Fruit fly (Drosophila melanogaster): ENCODE data around the gene Vha26.
A peak's percentile ranks its signal among the peaks of the same experiment; 100 is the strongest.

Vha26 gene

DNA sequence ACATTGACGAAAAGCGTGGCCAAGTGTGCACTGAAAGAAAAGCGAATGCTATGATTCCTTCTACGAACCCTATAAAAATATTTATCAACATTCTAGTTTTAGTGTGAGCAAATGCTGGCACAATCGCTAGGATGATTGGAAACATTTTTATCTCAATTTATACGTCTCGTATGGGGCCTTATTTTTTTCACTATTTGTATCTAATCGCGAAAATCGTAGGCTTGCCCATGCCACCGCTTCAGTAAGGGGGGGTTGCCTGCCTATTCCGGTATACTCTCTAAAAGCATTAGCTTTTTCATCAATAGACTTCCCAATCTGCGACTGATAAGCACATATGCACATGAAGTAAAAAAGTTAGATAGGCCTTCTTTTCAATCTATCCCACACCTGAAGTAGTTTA is 25.9 kb upstream of the Vha26 start (continued):
- TF ChIP-seq inv (GFP tag; IDR thresholded peaks at IDR 0.05; ENCODE audit: partially characterized antibody) = no peak
- no peak for TF ChIP-seq lov (optimal IDR thresholded peaks at IDR 0.05)
- peak; percentile 66; the same call in 1 of the 3 replicates for TF ChIP-seq lov (GFP tag; IDR thresholded peaks at IDR 0.05)
- TF ChIP-seq da (GFP tag; optimal IDR thresholded peaks at IDR 0.05) = peak; percentile 12
- no peak for TF ChIP-seq lola (GFP tag; optimal IDR thresholded peaks at IDR 0.05)
- peak; percentile 40 for TF ChIP-seq MTF-1 (GFP tag; optimal IDR thresholded peaks at IDR 0.05; ENCODE audit: borderline replicate concordance)
- TF ChIP-seq PHDP (tag; optimal IDR thresholded peaks at IDR 0.05) = peak; percentile 76
- TF ChIP-seq rib (GFP tag; IDR thresholded peaks at IDR 0.05) = peak; percentile 79
- no peak for TF ChIP-seq CkIIα-i1 (GFP tag; IDR thresholded peaks at IDR 0.05)
- TF ChIP-seq ash1 (GFP tag; optimal IDR thresholded peaks at IDR 0.05) = no peak
- no peak for TF ChIP-seq Lpt (GFP tag; optimal IDR thresholded peaks at IDR 0.05)
- peak; percentile 74 for TF ChIP-seq Hr3 (GFP tag; optimal IDR thresholded peaks at IDR 0.05)
- peak; percentile 55; the same call in 1 of the 3 replicates for TF ChIP-seq CG11560 (tag; IDR thresholded peaks at IDR 0.05)
- peak; percentile 89 for TF ChIP-seq CG32532 (GFP tag; IDR thresholded peaks at IDR 0.05)
- TF ChIP-seq Mes4 (GFP tag; optimal IDR thresholded peaks at IDR 0.05) = peak; percentile 49
- TF ChIP-seq stc (GFP tag; IDR thresholded peaks at IDR 0.05) = peak; percentile 84
- TF ChIP-seq dysf (GFP tag; IDR thresholded peaks at IDR 0.05) = peak; percentile 91
- peak; percentile 80 for TF ChIP-seq HHEX (GFP tag; optimal IDR thresholded peaks at IDR 0.05)
- peak; percentile 74 for TF ChIP-seq fd96Cb (tag; optimal IDR thresholded peaks at IDR 0.05)
- peak; percentile 79 for TF ChIP-seq Dek (tag; optimal IDR thresholded peaks at IDR 0.05)
- TF ChIP-seq tgo (GFP tag; IDR thresholded peaks at IDR 0.05) = peak; percentile 90
- TF ChIP-seq yki (optimal IDR thresholded peaks at IDR 0.05) = no peak
- peak; percentile 69 for TF ChIP-seq CG15011 (GFP tag; optimal IDR thresholded peaks at IDR 0.05)
- peak; percentile 50; the same call in 1 of the 4 replicates for TF ChIP-seq chinmo (GFP tag; IDR thresholded peaks at IDR 0.05; ENCODE audit: partially characterized antibody)
- TF ChIP-seq dmrt11E (tag; optimal IDR thresholded peaks at IDR 0.05) = no peak
- no peak for TF ChIP-seq Jarid2 (GFP tag; optimal IDR thresholded peaks at IDR 0.05)
- TF ChIP-seq caup (GFP tag; optimal IDR thresholded peaks at IDR 0.05; ENCODE audit: severe bottlenecking) = peak; percentile 85
- peak; percentile 51 for TF ChIP-seq fd64A (GFP tag; optimal IDR thresholded peaks at IDR 0.05)
- TF ChIP-seq CG9437 (GFP tag; optimal IDR thresholded peaks at IDR 0.05) = peak; percentile 69
- peak; percentile 81 for TF ChIP-seq CG9609 (GFP tag; optimal IDR thresholded peaks at IDR 0.05)
- TF ChIP-seq Vsx1 (GFP tag; optimal IDR thresholded peaks at IDR 0.05) = peak; percentile 66
- TF ChIP-seq C15 (GFP tag; IDR thresholded peaks at IDR 0.05) = peak; percentile 74; the same call in 2 of the 3 replicates
- peak; percentile 68 for TF ChIP-seq CG3407 (GFP tag; optimal IDR thresholded peaks at IDR 0.05)
- no peak for TF ChIP-seq BEAF-32 (GFP tag; optimal IDR thresholded peaks at IDR 0.05)
- peak; percentile 28 for TF ChIP-seq CG14710 (tag; optimal IDR thresholded peaks at IDR 0.05)
- TF ChIP-seq pzg (GFP tag; optimal IDR thresholded peaks at IDR 0.05) = peak; percentile 4
- TF ChIP-seq CG17328 (GFP tag; IDR thresholded peaks at IDR 0.05) = peak; percentile 80
- peak; percentile 59 for TF ChIP-seq CG6683 (GFP tag; optimal IDR thresholded peaks at IDR 0.05)
- peak; percentile 95 for TF ChIP-seq vvl (GFP tag; IDR thresholded peaks at IDR 0.05)
- TF ChIP-seq ftz-f1 (GFP tag; optimal IDR thresholded peaks at IDR 0.05) = no peak
- TF ChIP-seq sr (GFP tag; IDR thresholded peaks at IDR 0.05) = peak; percentile 70; the same call in 1 of the 3 replicates
- TF ChIP-seq sc (optimal IDR thresholded peaks at IDR 0.05) = no peak
- TF ChIP-seq sc (GFP tag; optimal IDR thresholded peaks at IDR 0.05) = peak; percentile 74
- no peak for TF ChIP-seq CG4617 (GFP tag; optimal IDR thresholded peaks at IDR 0.05; ENCODE audit: borderline replicate concordance)
- TF ChIP-seq gsb (GFP tag; IDR thresholded peaks at IDR 0.05) = peak; percentile 59
- TF ChIP-seq CG16815 (GFP tag; optimal IDR thresholded peaks at IDR 0.05) = peak; percentile 46
- peak; percentile 77 for TF ChIP-seq CG1603 (tag; optimal IDR thresholded peaks at IDR 0.05)
- TF ChIP-seq D19B (GFP tag; optimal IDR thresholded peaks at IDR 0.05) = peak; percentile 57
- peak; percentile 60 for TF ChIP-seq nerfin-1 (tag; optimal IDR thresholded peaks at IDR 0.05)
- TF ChIP-seq eve (GFP tag; optimal IDR thresholded peaks at IDR 0.05) = no peak
- TF ChIP-seq CG2875 (GFP tag; optimal IDR thresholded peaks at IDR 0.05) = peak; percentile 40

Measured in whole organism, embryonic.